Fruit fly (Drosophila melanogaster) whole organism, wandering third instar larva: ENCODE measurements around the gene olf413.

Experiments used
- HLH106 ChIP-seq: fragments of 200-800 bp; optimal IDR thresholded peaks from 3 replicates; lab custom pipeline; 2019; ENCODE audit warnings: missing biosample characterization, mild to moderate bottlenecking, missing genetic modification characterization, moderate library complexity
- Hr78 ChIP-seq: fragments of >200 bp; optimal IDR thresholded peaks from 2 replicates; lab custom pipeline; 2017; ENCODE audit warnings: missing biosample characterization, missing genetic modification characterization
- dl ChIP-seq, 2 experiments: fragments of 175-275, 200-275 bp in 1 of 2; fragments of 200-275 bp in 1 of 2; sonication (Bioruptor generic); optimal IDR thresholded peaks; lab custom pipeline; 2018; ENCODE audit warnings: mild to moderate bottlenecking in 2 of 2, missing biosample characterization in 2 of 2, missing genetic modification characterization in 2 of 2, moderate library complexity in 2 of 2; ENCODE audit not compliant: partially characterized antibody in 2 of 2, insufficient read depth in 1 of 2
- h ChIP-seq: fragments of 200-800 bp; sonication (Bioruptor generic); optimal IDR thresholded peaks from 3 replicates; lab custom pipeline; 2016; ENCODE audit warnings: missing biosample characterization, mild to moderate bottlenecking, missing genetic modification characterization

DNA sequence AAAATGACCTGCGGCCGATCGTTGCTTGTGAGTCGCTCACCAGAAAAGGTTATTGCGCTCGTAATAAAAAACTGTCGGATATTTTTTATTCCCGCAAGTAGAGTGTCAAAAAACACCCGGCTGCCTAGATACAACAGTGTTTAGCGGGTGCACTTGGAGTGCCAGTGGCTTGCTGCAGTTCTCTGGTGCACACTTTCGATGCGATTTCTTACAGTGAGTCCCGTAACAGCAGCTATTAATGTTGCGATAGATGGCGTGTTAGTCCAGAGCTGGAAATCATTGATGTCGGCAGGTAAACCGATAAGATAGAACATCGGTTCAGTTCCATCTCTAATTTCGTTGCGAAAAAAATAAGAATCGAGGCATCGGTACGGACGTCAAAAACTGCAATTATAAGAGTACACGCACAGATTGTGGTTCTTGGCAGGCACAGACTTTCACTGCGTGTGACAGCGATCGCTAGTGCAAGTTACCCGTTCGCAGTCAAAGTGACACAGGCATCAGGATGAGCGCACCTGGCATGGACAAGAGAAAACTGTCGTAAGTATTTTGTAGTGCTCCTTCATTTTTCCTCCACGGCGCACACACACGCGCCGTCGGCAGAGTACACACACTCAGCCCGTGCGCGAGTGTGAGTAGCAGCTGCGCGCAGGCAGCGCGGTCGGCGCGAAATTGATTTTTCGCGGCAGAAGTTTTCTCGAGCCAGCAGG, 131.5 kb downstream of the olf413 start, which contains the start of gene Csp:
- TF ChIP-seq Hr78 (GFP tag; lab: Kevin White, UChicago), result no peak
- TF ChIP-seq dl (GFP tag; optimal IDR thresholded peaks at IDR 0.05; lab: Kevin White, UChicago; ENCODE audit: insufficient read depth in 1 of 2, partially characterized antibody in 2 of 2), result no peak
- peak; percentile 13 for TF ChIP-seq HLH106 (tag; lab: Kevin White, UChicago)
- peak; percentile 66 for TF ChIP-seq h (GFP tag; lab: Kevin White, UChicago)
